Fruit fly (Drosophila melanogaster) whole organism, embryonic: Measurements from ENCODE around the gene CG7675.

ENCODE experiments used
- B-H2 ChIP-seq: fragments of 200-800 bp; sonication (Bioruptor generic); optimal IDR thresholded peaks from 2 replicates; lab custom pipeline; 2018; ENCODE audit warnings: missing biosample characterization, mild to moderate bottlenecking, missing genetic modification characterization
- Bgb ChIP-seq: fragments of 200-800 bp; sonication (Bioruptor generic); IDR thresholded peaks from 2 replicates; pipeline ENCODE4 v1.3.6; 2022; ENCODE audit warnings: missing biosample characterization, missing genetic modification characterization; ENCODE audit not compliant: partially characterized antibody
- CG12942 ChIP-seq: fragments of 200-800 bp; sonication (Bioruptor generic); optimal IDR thresholded peaks from 3 replicates; lab custom pipeline; 2016; ENCODE audit warnings: missing biosample characterization, missing genetic modification characterization
- CG15479 ChIP-seq: fragments of 200-800 bp; sonication (Bioruptor generic); optimal IDR thresholded peaks from 3 replicates; lab custom pipeline; 2019; ENCODE audit warnings: missing biosample characterization, mild to moderate bottlenecking, missing genetic modification characterization, moderate library complexity
- CG15696 ChIP-seq: fragments of 200-800 bp; sonication (Bioruptor generic); optimal IDR thresholded peaks from 2 replicates; lab custom pipeline; 2019; ENCODE audit warnings: missing biosample characterization, mild to moderate bottlenecking, missing genetic modification characterization, moderate library complexity
- CG1603 ChIP-seq: fragments of 200-800 bp; sonication (Bioruptor generic); optimal IDR thresholded peaks from 2 replicates; lab custom pipeline; 2019; ENCODE audit warnings: missing biosample characterization, mild to moderate bottlenecking, missing genetic modification characterization, moderate library complexity
- CG16863 ChIP-seq: fragments of 200-800 bp; sonication (Bioruptor generic); optimal IDR thresholded peaks from 3 replicates; lab custom pipeline; 2016; ENCODE audit warnings: missing biosample characterization, missing genetic modification characterization
- CG18011 ChIP-seq: fragments of 200-800 bp; sonication (Bioruptor generic); optimal IDR thresholded peaks from 2 replicates; lab custom pipeline; 2017; ENCODE audit warnings: missing biosample characterization, missing genetic modification characterization, mild to moderate bottlenecking, moderate library complexity, missing genotype
- CG1832 ChIP-seq: fragments of 200-800 bp; sonication (Bioruptor generic); optimal IDR thresholded peaks from 2 replicates; lab custom pipeline; 2017; ENCODE audit warnings: missing biosample characterization, mild to moderate bottlenecking, missing genetic modification characterization, inconsistent platforms
- CG18476 ChIP-seq: fragments of 200-800 bp; sonication (Bioruptor generic); optimal IDR thresholded peaks from 2 replicates; lab custom pipeline; 2016; ENCODE audit warnings: missing biosample characterization, mild to moderate bottlenecking, missing genetic modification characterization
- CG30431 ChIP-seq: fragments of 200-800 bp; sonication (Bioruptor generic); optimal IDR thresholded peaks from 2 replicates; lab custom pipeline; 2017; ENCODE audit warnings: missing biosample characterization, missing genetic modification characterization
- CG3163 ChIP-seq: fragments of 200-800 bp; sonication (Bioruptor generic); optimal IDR thresholded peaks from 3 replicates; lab custom pipeline; 2016; ENCODE audit warnings: missing biosample characterization, missing genetic modification characterization
- CG3281 ChIP-seq: fragments of 200-800 bp; sonication (Bioruptor generic); optimal IDR thresholded peaks from 3 replicates; lab custom pipeline; 2017; ENCODE audit warnings: missing biosample characterization, mild to moderate bottlenecking, missing genetic modification characterization
- CG34376 ChIP-seq: fragments of 200-800 bp; sonication (Bioruptor generic); optimal IDR thresholded peaks from 2 replicates; lab custom pipeline; 2018; ENCODE audit warnings: missing biosample characterization, mild to moderate bottlenecking, missing genetic modification characterization
- CG4707 ChIP-seq: fragments of 200-800 bp; sonication (Bioruptor generic); optimal IDR thresholded peaks from 2 replicates; lab custom pipeline; 2018; ENCODE audit warnings: missing biosample characterization, mild to moderate bottlenecking, missing genetic modification characterization, moderate library complexity
- CG7928 ChIP-seq: fragments of 200-800 bp; sonication (Bioruptor generic); optimal IDR thresholded peaks from 2 replicates; lab custom pipeline; 2017; ENCODE audit warnings: missing biosample characterization, mild to moderate bottlenecking, missing genetic modification characterization
- CG8388 ChIP-seq: fragments of 200-800 bp; sonication (Bioruptor generic); optimal IDR thresholded peaks from 2 replicates; lab custom pipeline; 2019; ENCODE audit warnings: missing biosample characterization, mild to moderate bottlenecking, missing genetic modification characterization, moderate library complexity
- CG8944 ChIP-seq: fragments of 200-800 bp; sonication (Bioruptor generic); optimal IDR thresholded peaks from 3 replicates; lab custom pipeline; 2016; ENCODE audit warnings: missing biosample characterization, missing genetic modification characterization
- Doc2 ChIP-seq: fragments of 200-800 bp; sonication (Bioruptor generic); IDR thresholded peaks from 2 replicates; pipeline ENCODE4 v1.3.6; 2022; ENCODE audit warnings: missing biosample characterization, missing genetic modification characterization
- Dref ChIP-seq: fragments of 200-800 bp; sonication (Bioruptor generic); IDR thresholded peaks from 2 replicates; pipeline ENCODE4 v1.3.6; 2022; ENCODE audit warnings: missing biosample characterization, missing genetic modification characterization
- E2f2 ChIP-seq: fragments of 200-800 bp; sonication (Bioruptor generic); IDR thresholded peaks from 2 replicates; pipeline ENCODE4 v1.3.6; 2022; ENCODE audit warnings: missing biosample characterization, missing genetic modification characterization
- Eip74EF ChIP-seq, 2 experiments: fragments of 200-800 bp in 1 of 2; fragments of >200 bp in 1 of 2; sonication (Bioruptor generic) in 1 of 2; optimal IDR thresholded peaks; 2 replicates each; lab custom pipeline; 2017 to 2019; ENCODE audit warnings: missing biosample characterization in 2 of 2, missing genetic modification characterization in 2 of 2, mild to moderate bottlenecking in 1 of 2, moderate library complexity in 1 of 2
- Ets97D ChIP-seq: fragments of 200-800 bp; sonication (Bioruptor generic); optimal IDR thresholded peaks from 3 replicates; lab custom pipeline; 2016; ENCODE audit warnings: missing biosample characterization, missing genetic modification characterization
- Hr51 ChIP-seq, 2 experiments: fragments of 200-800 bp; sonication (Bioruptor generic); optimal IDR thresholded peaks; 2 replicates in 1 of 2; 3 replicates in 1 of 2; lab custom pipeline; 2016 to 2018; ENCODE audit warnings: missing biosample characterization in 2 of 2, missing genetic modification characterization in 2 of 2, mild to moderate bottlenecking in 1 of 2, moderate library complexity in 1 of 2
- Hr78 ChIP-seq, 2 experiments: fragments of 200-800 bp in 1 of 2; fragments of >200 bp in 1 of 2; sonication (Bioruptor generic) in 1 of 2; optimal IDR thresholded peaks; 2 replicates each; lab custom pipeline; 2017 to 2019; ENCODE audit warnings: missing biosample characterization in 2 of 2, missing genetic modification characterization in 2 of 2, mild to moderate bottlenecking in 1 of 2, moderate library complexity in 1 of 2
- Lhr ChIP-seq: fragments of 200-800 bp; sonication (Bioruptor generic); optimal IDR thresholded peaks from 3 replicates; lab custom pipeline; 2017; ENCODE audit warnings: mild to moderate bottlenecking, missing biosample characterization, missing genetic modification reagents, missing genetic modification characterization
- Nf-YA ChIP-seq: fragments of 200-800 bp; sonication (Bioruptor generic); IDR thresholded peaks from 2 replicates; pipeline ENCODE4 v1.3.6; 2022; ENCODE audit warnings: missing biosample characterization, missing genetic modification characterization
- Opbp ChIP-seq: fragments of 200-800 bp; sonication (Bioruptor generic); IDR thresholded peaks from 3 replicates; pipeline ENCODE4 v1.3.6; 2022; ENCODE audit warnings: missing biosample characterization, missing genetic modification characterization; ENCODE audit not compliant: partially characterized antibody
- Pdp1 ChIP-seq, 2 experiments: fragments of 200-800 bp; sonication (Bioruptor generic); optimal IDR thresholded peaks; 3 replicates each; lab custom pipeline; 2016; ENCODE audit warnings: missing biosample characterization in 2 of 2, missing genetic modification characterization in 2 of 2, mild to moderate bottlenecking in 1 of 2, moderate library complexity in 1 of 2
- Sry-δ ChIP-seq: fragments of 200-800 bp; sonication (Bioruptor generic); optimal IDR thresholded peaks from 2 replicates; lab custom pipeline; 2016; ENCODE audit warnings: missing biosample characterization, missing genetic modification characterization
- Taf1 ChIP-seq: fragments of 200-800 bp; sonication (Bioruptor generic); IDR thresholded peaks from 2 replicates; pipeline ENCODE4 v1.3.6; 2022; ENCODE audit warnings: missing biosample characterization, missing genetic modification characterization
- cg ChIP-seq: fragments of 200-800 bp; sonication (Bioruptor generic); optimal IDR thresholded peaks from 3 replicates; lab custom pipeline; 2019; ENCODE audit warnings: missing biosample characterization, mild to moderate bottlenecking, missing genetic modification characterization, moderate library complexity
- chif ChIP-seq, 2 experiments: fragments of 200-800 bp; sonication (Bioruptor generic); optimal IDR thresholded peaks; 3 replicates each; lab custom pipeline; 2016; ENCODE audit warnings: missing biosample characterization in 2 of 2, missing genetic modification characterization in 2 of 2
- cwo ChIP-seq: fragments of 200-800 bp; sonication (Bioruptor generic); optimal IDR thresholded peaks from 3 replicates; lab custom pipeline; 2017; ENCODE audit warnings: missing biosample characterization, missing genetic modification characterization, mild to moderate bottlenecking, moderate library complexity, missing genetic modification reagents
- dysf ChIP-seq: fragments of 200-800 bp; sonication (Bioruptor generic); IDR thresholded peaks from 3 replicates; pipeline ENCODE4 v1.3.6; 2022; ENCODE audit warnings: missing biosample characterization, missing genetic modification characterization
- eve ChIP-seq, 2 experiments: fragments of >200 bp; optimal IDR thresholded peaks; 2 replicates each; lab custom pipeline; 2017; ENCODE audit warnings: missing biosample characterization in 2 of 2, missing genetic modification characterization in 2 of 2
- ewg ChIP-seq: fragments of 200-800 bp; sonication (Bioruptor generic); optimal IDR thresholded peaks from 3 replicates; lab custom pipeline; 2017; ENCODE audit warnings: mild to moderate bottlenecking, missing biosample characterization, missing genetic modification reagents, missing genetic modification characterization
- gem ChIP-seq: fragments of 200-800 bp; sonication (Bioruptor generic); optimal IDR thresholded peaks from 2 replicates; lab custom pipeline; 2019; ENCODE audit warnings: missing biosample characterization, mild to moderate bottlenecking, missing genetic modification characterization, moderate library complexity
- grn ChIP-seq: fragments of 200-800 bp; sonication (Bioruptor generic); optimal IDR thresholded peaks from 3 replicates; lab custom pipeline; 2017; ENCODE audit warnings: missing biosample characterization, missing genetic modification characterization
- gro ChIP-seq: fragments of 200-800 bp; sonication (Bioruptor generic); optimal IDR thresholded peaks from 2 replicates; lab custom pipeline; 2016; ENCODE audit warnings: missing biosample characterization, missing genetic modification characterization
- hkb ChIP-seq, 2 experiments: fragments of 200-800 bp in 1 of 2; fragments of >200 bp in 1 of 2; sonication (Bioruptor generic) in 1 of 2; IDR thresholded peaks in 1 of 2; optimal IDR thresholded peaks in 1 of 2; 2 replicates each; pipeline versions ENCODE4 v1.3.6 to Lab custom; 2017 to 2022; ENCODE audit warnings: missing biosample characterization in 1 of 2, missing genetic modification characterization in 1 of 2
- kah ChIP-seq: fragments of 200-800 bp; sonication (Bioruptor generic); optimal IDR thresholded peaks from 2 replicates; lab custom pipeline; 2018; ENCODE audit warnings: missing biosample characterization, mild to moderate bottlenecking, missing genetic modification characterization
- lbe ChIP-seq: fragments of 200-800 bp; sonication (Bioruptor generic); optimal IDR thresholded peaks from 2 replicates; lab custom pipeline; 2016; ENCODE audit warnings: missing biosample characterization, mild to moderate bottlenecking, missing genetic modification characterization
- lilli ChIP-seq: fragments of 200-800 bp; sonication (Bioruptor generic); optimal IDR thresholded peaks from 3 replicates; lab custom pipeline; 2016; ENCODE audit warnings: missing biosample characterization, missing genetic modification characterization
- lov ChIP-seq, 2 experiments: fragments of 200-800 bp in 1 of 2; fragments of >200 bp in 1 of 2; sonication (Bioruptor generic) in 1 of 2; IDR thresholded peaks in 1 of 2; optimal IDR thresholded peaks in 1 of 2; 2 replicates in 1 of 2; 3 replicates in 1 of 2; pipeline versions ENCODE4 v1.3.6 to Lab custom; 2017 to 2022; ENCODE audit warnings: missing biosample characterization in 1 of 2, missing genetic modification characterization in 1 of 2
- mam ChIP-seq: fragments of 200-800 bp; sonication (Bioruptor generic); optimal IDR thresholded peaks from 3 replicates; lab custom pipeline; 2016; ENCODE audit warnings: missing biosample characterization, missing genetic modification characterization
- odd ChIP-seq: fragments of 200-800 bp; sonication (Bioruptor generic); optimal IDR thresholded peaks from 2 replicates; lab custom pipeline; 2017; ENCODE audit warnings: missing biosample characterization, mild to moderate bottlenecking, missing genetic modification characterization
- zf30C ChIP-seq: fragments of 200-800 bp; sonication (Bioruptor generic); optimal IDR thresholded peaks from 3 replicates; lab custom pipeline; 2018; ENCODE audit warnings: missing biosample characterization, mild to moderate bottlenecking, missing genetic modification characterization

The CG7675 gene

DNA sequence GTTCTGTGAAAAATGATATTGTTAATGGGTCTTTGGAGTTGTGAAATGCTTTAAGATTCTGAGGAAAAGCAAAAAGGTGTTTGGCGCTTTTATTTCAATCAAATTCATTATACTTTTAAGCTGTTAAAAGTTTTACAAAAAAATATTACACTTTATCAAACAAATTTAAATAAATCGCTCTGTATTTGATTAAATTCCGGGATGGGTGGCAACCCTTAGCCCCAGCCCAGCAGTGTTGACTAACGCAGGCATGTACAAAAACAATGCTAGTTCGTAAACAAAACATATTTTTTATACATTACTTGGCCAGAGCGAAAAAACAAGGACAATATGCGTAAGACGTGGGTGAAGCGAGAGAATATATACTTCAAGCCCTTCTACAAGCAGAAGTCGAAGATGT is 23.7 kb upstream of the CG7675 start, which contains the start of gene CG7685 (continued):
- TF ChIP-seq cwo (GFP tag; lab: Kevin White, UChicago) (peak; percentile 40), lov (optimal IDR thresholded peaks at IDR 0.05; lab: Kevin White, UChicago) (no peak), lov (GFP tag; IDR thresholded peaks at IDR 0.05; lab: Robert Waterston, UW) (no peak), Opbp (GFP tag; lab: Robert Waterston, UW) (0 out of 3 replicates have a peak, but pooled peaks have one; percentile 6), Lhr (GFP tag; lab: Kevin White, UChicago) (peak; percentile 19), CG15479 (no peak), CG12942 (GFP tag; lab: Kevin White, UChicago) (peak; percentile 43), odd (peak; percentile 42), grn (GFP tag; lab: Kevin White, UChicago) (no peak), E2f2 (GFP tag; lab: Robert Waterston, UW) (peak; percentile 83), kah (GFP tag; lab: Kevin White, UChicago) (peak; percentile 56), gem (tag; lab: Kevin White, UChicago) (peak; percentile 72), Doc2 (no peak), mam (GFP tag; lab: Kevin White, UChicago) (peak; percentile 76), CG30431 (no peak), Bgb (GFP tag; lab: Robert Waterston, UW) (peak; percentile 35; the same call in 1 of the 2 replicates), gro (GFP tag; lab: Kevin White, UChicago) (peak; percentile 85), Pdp1 (GFP tag; optimal IDR thresholded peaks at IDR 0.05; lab: Kevin White, UChicago) (peak; percentile 54 to 68), CG18476 (GFP tag; lab: Kevin White, UChicago) (peak; percentile 32), CG16863 (GFP tag; lab: Kevin White, UChicago) (peak; percentile 58), CG15696 (tag; lab: Kevin White, UChicago) (peak; percentile 55), lbe (GFP tag; lab: Kevin White, UChicago) (peak; percentile 74), CG34376 (peak; percentile 81), Hr51 (GFP tag; optimal IDR thresholded peaks at IDR 0.05; lab: Kevin White, UChicago) (peak; percentile 54 to 62), CG8944 (peak; percentile 28), CG4707 (GFP tag; lab: Kevin White, UChicago) (peak; percentile 27), CG18011 (GFP tag; lab: Kevin White, UChicago) (peak; percentile 57), CG7928 (GFP tag; lab: Kevin White, UChicago) (peak; percentile 24), Dref (GFP tag; lab: Robert Waterston, UW) (no peak), chif (GFP tag; optimal IDR thresholded peaks at IDR 0.05; lab: Kevin White, UChicago) (peak; percentile 49 to 61), CG1603 (peak; percentile 66), CG3163 (peak; percentile 48), CG1832 (GFP tag; lab: Kevin White, UChicago) (no peak), cg (no peak), Hr78 (GFP tag; optimal IDR thresholded peaks at IDR 0.05; lab: Kevin White, UChicago) (no peak), zf30C (GFP tag; lab: Kevin White, UChicago) (peak; percentile 63), Taf1 (GFP tag; lab: Robert Waterston, UW) (0 out of 2 replicates have a peak, but pooled peaks have one; percentile 8), Nf-YA (no peak), hkb (optimal IDR thresholded peaks at IDR 0.05; lab: Kevin White, UChicago) (no peak), hkb (GFP tag; IDR thresholded peaks at IDR 0.05; lab: Robert Waterston, UW) (peak; percentile 59), eve (GFP tag; optimal IDR thresholded peaks at IDR 0.05; lab: Kevin White, UChicago) (no peak), dysf (GFP tag; lab: Robert Waterston, UW) (peak; percentile 50; the same call in 1 of the 3 replicates), ewg (GFP tag; lab: Kevin White, UChicago) (peak; percentile 19), B-H2 (peak; percentile 89), CG3281 (GFP tag; lab: Kevin White, UChicago) (peak; percentile 77), Eip74EF (GFP tag; optimal IDR thresholded peaks at IDR 0.05; lab: Kevin White, UChicago) (peak in 1 of 2 experiments; percentile 27), Ets97D (GFP tag; lab: Kevin White, UChicago) (peak; percentile 66), Sry-δ (GFP tag; lab: Kevin White, UChicago) (peak; percentile 36), CG8388 (GFP tag; lab: Kevin White, UChicago) (peak; percentile 47), lilli (GFP tag; lab: Kevin White, UChicago) (peak; percentile 82)
